Fruit fly (Drosophila melanogaster) whole organism, wandering third instar larva: ENCODE results near the gene CG43630.

Source experiments
- Abd-B ChIP-seq: fragments of >200 bp; optimal IDR thresholded peaks from 2 replicates; lab custom pipeline; 2017; ENCODE audit warnings: missing biosample characterization, missing genetic modification characterization
- CrebA ChIP-seq: fragments of 200-800 bp; sonication (Bioruptor generic); optimal IDR thresholded peaks from 2 replicates; lab custom pipeline; 2016; ENCODE audit warnings: missing biosample characterization, mild to moderate bottlenecking, missing genetic modification characterization, borderline replicate concordance
- Dfd ChIP-seq: fragments of >200 bp; optimal IDR thresholded peaks from 2 replicates; lab custom pipeline; 2017; ENCODE audit warnings: missing biosample characterization, missing genetic modification characterization
- Dif ChIP-seq: fragments of 200-275, 200-300 bp; sonication (Bioruptor generic); optimal IDR thresholded peaks from 2 replicates; lab custom pipeline; 2018; ENCODE audit warnings: missing biosample characterization, missing genetic modification characterization; ENCODE audit not compliant: partially characterized antibody
- GATAd ChIP-seq: sonication (Bioruptor generic); optimal IDR thresholded peaks from 2 replicates; lab custom pipeline; 2016; ENCODE audit warnings: missing biosample characterization, missing genetic modification characterization
- HLH106 ChIP-seq: fragments of 200-800 bp; optimal IDR thresholded peaks from 3 replicates; lab custom pipeline; 2019; ENCODE audit warnings: missing biosample characterization, mild to moderate bottlenecking, missing genetic modification characterization, moderate library complexity
- Hnf4 ChIP-seq: fragments of 200-800 bp; sonication (Bioruptor generic); optimal IDR thresholded peaks from 2 replicates; lab custom pipeline; 2016; ENCODE audit warnings: missing biosample characterization, mild to moderate bottlenecking, missing genetic modification characterization
- Hr78 ChIP-seq: fragments of >200 bp; optimal IDR thresholded peaks from 2 replicates; lab custom pipeline; 2017; ENCODE audit warnings: missing biosample characterization, missing genetic modification characterization
- Jra ChIP-seq: sonication (Bioruptor generic); optimal IDR thresholded peaks from 2 replicates; lab custom pipeline; 2016; ENCODE audit warnings: missing biosample characterization, missing genetic modification characterization
- Mio ChIP-seq: sonication (Bioruptor generic); optimal IDR thresholded peaks from 2 replicates; lab custom pipeline; 2016; ENCODE audit warnings: missing biosample characterization, missing genetic modification characterization
- Myc ChIP-seq: fragments of >200 bp; optimal IDR thresholded peaks from 2 replicates; lab custom pipeline; 2017
- N ChIP-seq: fragments of >200 bp; optimal IDR thresholded peaks from 2 replicates; lab custom pipeline; 2018; ENCODE audit warnings: missing biosample characterization, missing external identifiers, missing genetic modification characterization
- Rel ChIP-seq, 2 experiments: fragments of 200-800 bp; sonication (Bioruptor generic) in 1 of 2; optimal IDR thresholded peaks; 2 replicates in 1 of 2; 3 replicates in 1 of 2; lab custom pipeline; 2016 to 2019; ENCODE audit warnings: mild to moderate bottlenecking in 2 of 2, missing biosample characterization in 2 of 2, missing genetic modification characterization in 2 of 2, moderate library complexity in 1 of 2
- Vsx2 ChIP-seq: fragments of 200-300, 225-300 bp; sonication (Bioruptor generic); optimal IDR thresholded peaks from 2 replicates; lab custom pipeline; 2018; ENCODE audit warnings: missing biosample characterization, missing genetic modification characterization; ENCODE audit not compliant: partially characterized antibody
- br ChIP-seq: fragments of 200-800 bp; sonication (Bioruptor generic); optimal IDR thresholded peaks from 2 replicates; lab custom pipeline; 2016; ENCODE audit warnings: missing biosample characterization, missing genetic modification characterization
- brk ChIP-seq: fragments of 200-800 bp; sonication (Bioruptor generic); optimal IDR thresholded peaks from 2 replicates; lab custom pipeline; 2016; ENCODE audit warnings: missing biosample characterization, mild to moderate bottlenecking, missing genetic modification characterization
- dl ChIP-seq, 2 experiments: fragments of 175-275, 200-275 bp in 1 of 2; fragments of 200-275 bp in 1 of 2; sonication (Bioruptor generic); optimal IDR thresholded peaks; lab custom pipeline; 2018; ENCODE audit warnings: mild to moderate bottlenecking in 2 of 2, missing biosample characterization in 2 of 2, missing genetic modification characterization in 2 of 2, moderate library complexity in 2 of 2; ENCODE audit not compliant: partially characterized antibody in 2 of 2, insufficient read depth in 1 of 2
- dmrt93B ChIP-seq: fragments of 200-800 bp; sonication (Bioruptor generic); optimal IDR thresholded peaks from 2 replicates; lab custom pipeline; 2018; ENCODE audit warnings: missing biosample characterization, mild to moderate bottlenecking, missing genetic modification characterization
- ey ChIP-seq: fragments of 200-800 bp; sonication (Bioruptor generic); optimal IDR thresholded peaks from 2 replicates; lab custom pipeline; 2016; ENCODE audit warnings: missing biosample characterization, missing genetic modification characterization
- fru ChIP-seq: fragments of 200-800 bp; sonication (Bioruptor generic); optimal IDR thresholded peaks from 3 replicates; lab custom pipeline; 2016; ENCODE audit warnings: missing biosample characterization, mild to moderate bottlenecking, missing genetic modification characterization
- h ChIP-seq: fragments of 200-800 bp; sonication (Bioruptor generic); optimal IDR thresholded peaks from 3 replicates; lab custom pipeline; 2016; ENCODE audit warnings: missing biosample characterization, mild to moderate bottlenecking, missing genetic modification characterization
- jim ChIP-seq: fragments of 175-275, 200-325 bp; sonication (Bioruptor generic); optimal IDR thresholded peaks from 2 replicates; lab custom pipeline; 2016; ENCODE audit warnings: missing biosample characterization, mild to moderate bottlenecking, missing genetic modification characterization
- lola ChIP-seq: fragments of >200 bp; optimal IDR thresholded peaks from 2 replicates; lab custom pipeline; 2017; ENCODE audit warnings: missing biosample characterization, missing genetic modification characterization
- pan ChIP-seq: fragments of >200 bp; optimal IDR thresholded peaks from 2 replicates; lab custom pipeline; 2017
- psq ChIP-seq: fragments of 200-800 bp; sonication (Bioruptor generic); optimal IDR thresholded peaks from 3 replicates; lab custom pipeline; 2017; ENCODE audit warnings: missing biosample characterization, mild to moderate bottlenecking, missing genetic modification characterization, moderate library complexity
- sage ChIP-seq: fragments of 200-800 bp; sonication (Bioruptor generic); optimal IDR thresholded peaks from 2 replicates; lab custom pipeline; 2016; ENCODE audit warnings: missing biosample characterization, mild to moderate bottlenecking, missing genetic modification characterization
- sv ChIP-seq: fragments of 200-800 bp; sonication (Bioruptor generic); optimal IDR thresholded peaks from 3 replicates; lab custom pipeline; 2016; ENCODE audit warnings: missing biosample characterization, missing genetic modification characterization
- usp ChIP-seq: fragments of >200 bp; optimal IDR thresholded peaks from 2 replicates; lab custom pipeline; 2017; ENCODE audit warnings: missing biosample characterization, missing genetic modification characterization
- woc ChIP-seq: sonication (Bioruptor generic); optimal IDR thresholded peaks from 2 replicates; lab custom pipeline; 2016; ENCODE audit warnings: missing biosample characterization, mild to moderate bottlenecking, missing genetic modification characterization

CG43630 gene

DNA sequence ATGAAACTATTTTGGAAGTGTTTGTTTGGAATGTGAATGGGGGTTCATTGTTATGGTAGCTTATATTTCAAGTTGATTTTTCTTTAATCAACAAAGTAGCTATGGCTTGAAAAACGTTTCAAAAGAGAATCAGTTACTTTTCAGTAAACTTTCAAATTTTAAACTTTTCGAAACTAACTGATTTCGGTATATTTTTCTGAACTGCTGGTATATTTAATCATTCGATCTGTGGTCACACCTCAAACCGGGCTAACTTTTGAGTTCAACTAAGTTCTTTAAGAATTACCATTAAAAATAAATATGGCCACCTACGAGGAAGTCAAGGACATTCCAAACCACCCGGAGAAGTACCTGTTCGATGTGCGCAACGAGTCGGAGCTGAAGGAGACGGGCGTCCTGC, 28.8 kb upstream of the CG43630 start, which contains the start of gene CG12279:
TSS of gene CG12279 (plus strand) at position 234 of the 400 bp plus-strand sequence.
- no peak for TF ChIP-seq Hnf4
- TF ChIP-seq Mio (GFP tag; lab: Kevin White, UChicago), result no peak

DNA sequence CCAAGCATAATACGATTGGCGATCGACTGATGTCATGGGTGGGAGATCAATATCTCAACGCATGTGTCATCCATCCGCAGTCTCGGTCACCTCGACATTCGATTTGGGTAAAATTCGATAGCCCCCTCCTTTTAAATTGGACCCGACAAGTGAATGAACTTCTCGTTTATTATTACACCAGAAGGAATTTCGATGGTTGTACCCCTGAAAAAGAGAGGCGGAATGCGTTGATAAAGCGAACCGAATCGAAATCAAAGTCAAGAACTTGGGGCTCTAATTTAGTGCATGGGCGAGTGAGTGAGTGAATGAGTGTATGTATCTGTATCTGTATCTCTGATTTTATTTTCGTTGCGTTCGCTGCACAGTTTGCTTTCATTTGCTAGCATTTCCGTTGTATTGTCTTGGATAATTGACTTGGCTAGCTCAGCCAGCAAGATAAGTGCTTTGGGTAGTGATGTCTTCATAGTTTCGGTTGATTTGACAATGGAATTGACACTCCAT, 26.0 kb upstream of the CG43630 start:
- TF ChIP-seq dmrt93B (no peak), Rel (GFP tag; optimal IDR thresholded peaks at IDR 0.05; lab: Kevin White, UChicago) (no peak), Rel (tag; optimal IDR thresholded peaks at IDR 0.05; lab: Kevin White, UChicago) (no peak), N (GFP tag; lab: Kevin White, UChicago) (no peak), ey (no peak), Dif (GFP tag; lab: Kevin White, UChicago) (no peak)

DNA sequence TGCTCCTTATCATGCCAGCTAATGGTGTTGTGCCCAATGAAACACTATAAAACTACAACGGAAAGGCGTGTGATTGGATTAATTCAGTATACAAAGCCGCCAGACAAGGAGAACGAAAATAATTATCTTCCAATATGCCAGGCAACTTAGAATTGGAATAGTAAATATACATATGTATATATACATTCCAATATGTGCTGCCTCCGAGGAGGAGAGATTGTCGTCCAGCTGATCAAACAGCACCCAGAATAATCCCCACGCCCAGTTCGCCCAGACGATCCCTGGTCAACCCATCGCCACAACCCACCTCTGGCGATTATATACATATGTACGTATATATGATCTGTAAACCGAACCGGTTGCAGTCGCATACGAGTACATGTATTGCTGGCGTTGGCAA, 25.2 kb upstream of the CG43630 start:
- TF ChIP-seq Vsx2 (no peak), usp (no peak), CrebA (no peak), Jra (GFP tag; lab: Kevin White, UChicago) (no peak), sage (no peak), psq (GFP tag; lab: Kevin White, UChicago) (no peak)

DNA sequence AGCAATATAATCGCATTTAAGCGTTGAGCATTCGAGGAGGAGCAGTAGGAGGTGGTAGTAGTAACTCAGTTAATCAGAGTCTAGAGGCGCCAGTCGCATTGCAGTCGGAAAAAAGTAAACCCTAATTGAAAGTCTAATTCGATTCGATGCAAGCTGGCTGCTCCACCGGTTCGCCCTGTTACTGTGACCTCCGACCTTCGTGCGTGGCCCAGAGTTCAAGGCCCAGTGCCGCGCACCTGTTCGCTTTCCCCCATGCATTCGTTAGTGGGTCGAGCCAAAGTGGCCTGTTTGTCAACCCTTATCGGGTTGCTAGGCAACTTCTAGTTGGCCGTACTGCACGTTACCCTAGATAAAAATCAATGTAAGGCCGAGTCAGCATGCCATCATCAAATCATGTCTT, 24.4 kb upstream of the CG43630 start:
- TF ChIP-seq dl (GFP tag; optimal IDR thresholded peaks at IDR 0.05; lab: Kevin White, UChicago; ENCODE audit: insufficient read depth in 1 of 2, partially characterized antibody in 2 of 2) (no peak), Abd-B (GFP tag; lab: Kevin White, UChicago) (no peak), woc (GFP tag; lab: Kevin White, UChicago) (no peak)

DNA sequence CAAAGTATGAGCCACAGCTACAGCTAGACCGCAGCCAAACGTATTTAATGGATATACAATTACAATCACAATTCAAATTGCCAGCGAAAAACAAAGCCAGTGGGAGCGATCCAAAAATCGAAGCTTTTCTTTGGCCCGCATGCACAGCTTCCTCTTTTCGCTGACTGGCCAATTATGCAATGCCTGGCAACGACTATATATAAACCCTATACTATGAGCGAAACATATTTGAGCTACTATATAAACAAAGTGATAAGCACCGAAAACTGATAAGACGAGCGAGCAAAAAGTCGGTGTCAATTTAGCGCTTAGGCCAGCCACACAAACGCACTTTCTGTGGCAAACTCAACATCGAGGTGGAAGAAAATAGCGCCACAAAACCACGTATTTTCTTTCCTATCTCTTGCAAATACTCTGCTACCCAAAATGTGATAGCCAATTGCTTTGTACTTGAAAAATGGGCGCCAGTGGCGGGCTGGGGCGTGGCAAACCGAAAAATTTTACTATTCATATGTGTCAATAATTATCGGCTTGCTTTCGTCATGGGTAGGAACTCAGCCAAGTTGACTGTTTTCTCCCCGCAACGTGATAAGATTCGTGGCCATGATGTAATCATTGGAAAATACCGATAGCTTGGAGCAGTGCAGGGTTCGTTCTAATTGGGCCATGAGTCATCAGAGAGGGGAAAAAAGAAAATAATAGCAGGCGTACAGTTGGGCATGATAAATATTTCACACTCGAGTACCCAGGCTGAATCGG, 23.7 kb upstream of the CG43630 start:
- TF ChIP-seq br, result no peak
- no peak for TF ChIP-seq Rel (GFP tag; optimal IDR thresholded peaks at IDR 0.05; lab: Kevin White, UChicago)
- no peak for TF ChIP-seq Rel (tag; optimal IDR thresholded peaks at IDR 0.05; lab: Kevin White, UChicago)
- no peak for TF ChIP-seq h (GFP tag; lab: Kevin White, UChicago)
- no peak for TF ChIP-seq Myc
- TF ChIP-seq brk (GFP tag; lab: Kevin White, UChicago), result no peak
- no peak for TF ChIP-seq Hr78 (GFP tag; lab: Kevin White, UChicago)
- no peak for TF ChIP-seq jim
- no peak for TF ChIP-seq pan
- no peak for TF ChIP-seq N (GFP tag; lab: Kevin White, UChicago)
- TF ChIP-seq ey, result no peak
- no peak for TF ChIP-seq Mio (GFP tag; lab: Kevin White, UChicago)
- no peak for TF ChIP-seq Dif (GFP tag; lab: Kevin White, UChicago)

DNA sequence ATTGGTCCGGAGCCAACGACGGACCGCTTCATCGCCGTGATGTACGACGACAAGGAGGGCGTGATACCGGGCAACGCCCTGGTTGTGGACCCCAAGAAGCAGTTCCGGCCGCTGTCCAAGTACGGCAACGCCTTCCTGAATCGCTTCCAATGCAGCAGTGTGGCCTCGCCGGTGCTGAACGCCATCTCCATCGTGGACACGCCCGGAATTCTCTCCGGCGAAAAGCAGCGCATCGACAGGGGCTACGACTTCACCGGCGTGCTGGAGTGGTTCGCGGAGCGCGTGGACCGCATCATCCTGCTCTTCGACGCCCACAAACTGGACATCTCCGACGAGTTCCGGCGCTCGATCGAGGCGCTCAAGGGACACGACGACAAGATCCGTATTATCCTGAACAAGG, 22.3 kb upstream of the CG43630 start:
- TF ChIP-seq Mio (GFP tag; lab: Kevin White, UChicago) (no peak), psq (GFP tag; lab: Kevin White, UChicago) (no peak), lola (GFP tag; lab: Kevin White, UChicago) (no peak), dl (GFP tag; optimal IDR thresholded peaks at IDR 0.05; lab: Kevin White, UChicago; ENCODE audit: insufficient read depth in 1 of 2, partially characterized antibody in 2 of 2) (no peak), Dfd (no peak), HLH106 (tag; lab: Kevin White, UChicago) (no peak), jim (no peak), GATAd (GFP tag; lab: Kevin White, UChicago) (no peak), sv (no peak), br (no peak), fru (GFP tag; lab: Kevin White, UChicago) (no peak), CrebA (no peak), pan (no peak)
